Worm (Caenorhabditis elegans): ENCODE data around the gene Y46C8AM.1.

Y46C8AM.1 gene

DNA sequence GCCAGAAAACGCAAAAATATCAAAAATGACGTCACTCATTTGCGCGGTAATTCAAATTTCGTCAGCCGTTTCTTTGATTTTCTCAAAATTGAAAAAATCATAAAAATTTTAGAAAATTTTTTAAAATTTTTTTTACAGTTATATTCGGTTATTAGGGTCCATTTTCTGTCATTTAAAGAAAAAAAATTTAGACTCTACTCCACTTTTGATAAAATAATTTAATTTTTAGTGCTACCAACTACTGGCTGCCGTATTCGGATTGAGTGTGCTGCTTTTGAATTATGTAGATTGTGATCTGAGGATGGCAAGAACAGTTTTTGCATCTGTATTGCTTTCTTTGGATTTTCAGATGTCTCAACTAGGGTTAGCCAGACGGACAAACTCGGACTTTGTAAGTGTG, at the start of gene Y46C8AM.1:
Y46C8AM.1 (plus strand) TSS at position 301 of the 400 bp plus-strand sequence.
- TF ChIP-seq ceh-83 (GFP tag; optimal IDR thresholded peaks at IDR 0.05): no peak
- no peak for TF ChIP-seq ces-1 (GFP tag; optimal IDR thresholded peaks at IDR 0.05)
- TF ChIP-seq nhr-2 (tag; optimal IDR thresholded peaks at IDR 0.05): no peak
- no peak for TF ChIP-seq hlh-1 (tag; optimal IDR thresholded peaks at IDR 0.05)
- TF ChIP-seq ham-2 (GFP tag; optimal IDR thresholded peaks at IDR 0.05): no peak
- TF ChIP-seq lsy-2 (tag; optimal IDR thresholded peaks at IDR 0.05): no peak
- TF ChIP-seq unc-62 (GFP tag; optimal IDR thresholded peaks at IDR 0.05): no peak
- no peak for TF ChIP-seq tbx-8 (GFP tag; optimal IDR thresholded peaks at IDR 0.05)
- TF ChIP-seq snpc-4 (tag; optimal IDR thresholded peaks at IDR 0.05): no peak

DNA sequence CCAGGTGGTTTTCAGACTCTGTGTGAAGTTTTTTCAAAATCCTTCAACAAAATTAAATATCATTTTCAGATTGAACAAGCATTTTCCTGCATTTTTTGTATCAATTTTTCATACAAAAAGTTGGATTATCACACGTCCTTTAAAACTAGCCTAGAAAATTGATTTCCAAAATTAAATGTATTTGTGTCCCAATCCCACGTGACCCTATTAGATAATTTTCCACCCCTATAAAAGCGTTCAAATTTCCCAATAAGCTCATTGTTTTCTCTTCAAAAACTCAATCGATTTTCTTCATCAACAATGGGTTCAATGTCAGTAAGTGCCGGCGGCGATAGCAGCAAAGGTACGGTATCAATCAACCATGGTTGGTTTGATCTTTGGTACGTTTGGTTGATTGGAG, 48.2 kb upstream of the Y46C8AM.1 start, which contains the start of gene F56D6.19:
F56D6.19 (plus strand) TSS at position 301 of the 400 bp plus-strand sequence.
- TF ChIP-seq bed-3 (GFP tag; optimal IDR thresholded peaks at IDR 0.05): no peak
- no peak for TF ChIP-seq nhr-2 (tag; optimal IDR thresholded peaks at IDR 0.05)

DNA sequence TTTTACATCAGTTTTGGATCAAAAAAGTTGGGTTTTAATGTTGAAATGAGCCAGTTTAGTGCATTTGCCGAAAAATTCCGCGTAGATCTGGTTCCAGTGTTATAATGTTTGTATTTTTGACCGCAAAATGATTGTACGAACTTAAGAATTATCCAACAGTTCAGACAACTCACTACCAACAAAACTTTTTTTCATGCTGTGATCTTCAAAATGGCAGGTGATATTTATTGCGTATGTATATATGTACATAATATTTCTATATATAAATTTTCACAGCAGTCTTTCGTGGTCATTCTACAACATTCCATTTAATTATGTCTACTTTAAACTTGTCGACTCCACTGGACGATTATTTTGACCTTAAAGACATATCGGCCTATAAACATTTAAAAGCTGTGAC, 47.4 kb upstream of the Y46C8AM.1 start, which contains the start of gene srz-20:
srz-20 (plus strand) TSS at position 301 of the 400 bp plus-strand sequence.
- no peak for TF ChIP-seq unc-39 (tag; optimal IDR thresholded peaks at IDR 0.05)

DNA sequence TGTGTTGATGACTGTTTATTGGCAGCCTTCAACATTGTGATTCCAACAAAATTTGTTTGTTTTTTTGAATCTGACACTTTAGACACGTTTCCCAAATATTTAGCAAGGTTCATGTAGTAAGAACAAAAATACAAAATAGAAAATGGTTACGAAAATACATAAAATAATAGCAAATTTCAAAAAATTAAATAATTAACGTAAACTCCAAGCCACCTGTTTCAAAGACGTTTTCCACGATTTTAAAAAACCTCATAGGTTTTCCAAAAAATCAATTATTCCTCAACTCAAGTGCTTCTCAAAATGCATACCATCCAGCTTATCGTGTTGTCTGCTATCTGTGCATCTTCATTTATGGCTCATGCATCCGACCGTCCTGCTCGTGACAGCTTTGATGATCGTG, 45.3 kb upstream of the Y46C8AM.1 start, which contains the start of gene F56D6.14:
F56D6.14 (plus strand) TSS at position 301 of the 400 bp plus-strand sequence.
- TF ChIP-seq nhr-2 (tag; optimal IDR thresholded peaks at IDR 0.05) (no peak), hlh-1 (tag; optimal IDR thresholded peaks at IDR 0.05) (no peak), blmp-1 (tag; optimal IDR thresholded peaks at IDR 0.05) (no peak), nhr-28 (tag; optimal IDR thresholded peaks at IDR 0.05) (no peak), elt-3 (tag; optimal IDR thresholded peaks at IDR 0.05) (no peak), drap-1 (GFP tag; optimal IDR thresholded peaks at IDR 0.05) (no peak), lin-13 (tag; optimal IDR thresholded peaks at IDR 0.05) (no peak), ces-1 (GFP tag; optimal IDR thresholded peaks at IDR 0.05) (no peak), flh-1 (GFP tag; optimal IDR thresholded peaks at IDR 0.05) (no peak)

DNA sequence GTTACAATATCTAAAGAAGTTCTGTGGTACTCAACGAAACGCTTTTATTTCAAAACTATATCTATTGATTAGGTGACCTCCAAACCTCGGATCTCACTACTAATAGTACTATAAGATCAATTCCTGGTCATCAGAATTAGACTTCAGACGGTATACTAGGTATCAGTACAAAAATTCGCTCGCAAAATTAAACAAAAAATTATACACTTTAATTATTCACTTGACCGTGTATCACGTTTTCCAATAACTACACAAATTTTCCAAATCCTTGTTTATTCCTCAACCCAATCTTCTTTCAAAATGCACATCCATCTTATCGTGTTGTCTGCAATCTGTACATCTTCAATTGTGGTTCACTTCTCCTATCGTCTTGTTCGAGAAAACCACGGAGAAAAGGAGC, 44.5 kb upstream of the Y46C8AM.1 start, which contains the start of gene F56D6.23:
F56D6.23 (plus strand) TSS at position 301 of the 400 bp plus-strand sequence.
- TF ChIP-seq mep-1 (tag; optimal IDR thresholded peaks at IDR 0.05): no peak
- TF ChIP-seq unc-39 (tag; optimal IDR thresholded peaks at IDR 0.05): no peak
- no peak for TF ChIP-seq flh-1 (GFP tag; optimal IDR thresholded peaks at IDR 0.05)
- no peak for TF ChIP-seq hlh-1 (tag; optimal IDR thresholded peaks at IDR 0.05)
- TF ChIP-seq nhr-12 (tag; optimal IDR thresholded peaks at IDR 0.05): no peak
- TF ChIP-seq nhr-237 (tag; optimal IDR thresholded peaks at IDR 0.05): no peak
- no peak for TF ChIP-seq unc-62 (GFP tag; optimal IDR thresholded peaks at IDR 0.05)

DNA sequence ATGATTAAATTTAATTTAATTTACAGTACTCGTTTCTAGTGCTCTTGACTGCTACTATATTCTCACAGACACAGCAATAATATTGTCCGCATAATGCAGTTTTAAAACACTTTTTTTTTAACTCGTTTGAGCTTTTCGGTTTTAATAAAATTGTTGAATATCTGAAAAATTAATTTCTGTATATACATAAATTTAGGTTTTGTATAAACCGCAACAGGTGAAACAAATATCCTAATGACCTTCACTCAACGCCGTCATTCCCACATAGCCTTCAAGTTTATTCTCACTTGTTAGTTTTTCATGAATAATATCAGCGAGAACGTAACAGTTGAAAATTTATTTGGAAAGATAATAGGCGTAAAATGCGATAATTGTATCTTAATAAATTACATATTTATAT, 43.2 kb upstream of the Y46C8AM.1 start, which contains the start of gene srz-19:
srz-19 (plus strand) TSS at position 301 of the 400 bp plus-strand sequence.
- TF ChIP-seq ztf-11 (tag; optimal IDR thresholded peaks at IDR 0.05): no peak
- TF ChIP-seq mls-2 (tag; optimal IDR thresholded peaks at IDR 0.05): no peak
- TF ChIP-seq mep-1 (tag; optimal IDR thresholded peaks at IDR 0.05): no peak
- no peak for TF ChIP-seq sem-2 (GFP tag; optimal IDR thresholded peaks at IDR 0.05)
- TF ChIP-seq elt-3 (tag; optimal IDR thresholded peaks at IDR 0.05): no peak
- no peak for TF ChIP-seq zip-8 (tag; optimal IDR thresholded peaks at IDR 0.05)
- TF ChIP-seq cnd-1 (tag; optimal IDR thresholded peaks at IDR 0.05): no peak
- TF ChIP-seq ces-1 (GFP tag; optimal IDR thresholded peaks at IDR 0.05): no peak
- TF ChIP-seq bed-3 (GFP tag; optimal IDR thresholded peaks at IDR 0.05): no peak
- TF ChIP-seq sptf-1 (tag; optimal IDR thresholded peaks at IDR 0.05): no peak
- no peak for TF ChIP-seq pha-4 (tag; optimal IDR thresholded peaks at IDR 0.05)

DNA sequence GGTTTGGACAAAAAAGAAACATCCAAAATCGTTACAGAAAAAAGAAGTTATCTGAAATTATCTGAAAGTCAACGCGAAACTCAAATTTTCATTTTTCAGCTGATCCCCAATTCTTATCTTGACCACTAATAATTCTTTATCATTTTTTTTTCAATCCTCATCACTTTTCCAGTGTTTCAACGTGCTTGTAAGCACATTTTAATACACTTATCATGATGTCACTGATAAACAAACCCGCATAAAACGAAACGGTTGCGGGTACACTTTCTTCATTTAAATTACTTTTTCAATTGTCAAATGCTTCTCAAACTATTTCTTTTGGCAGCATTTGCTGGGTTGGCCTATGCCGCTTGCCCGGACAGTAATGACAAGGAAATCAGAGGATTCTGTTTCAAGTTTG, 40.8 kb upstream of the Y46C8AM.1 start, which contains the start of gene clec-67:
clec-67 (plus strand) TSS at position 268 of the 400 bp plus-strand sequence.
- TF ChIP-seq flh-1 (GFP tag; optimal IDR thresholded peaks at IDR 0.05): no peak
- TF ChIP-seq nhr-76 (tag; optimal IDR thresholded peaks at IDR 0.05): no peak
- TF ChIP-seq sem-2 (GFP tag; optimal IDR thresholded peaks at IDR 0.05): no peak
- no peak for TF ChIP-seq nhr-28 (tag; optimal IDR thresholded peaks at IDR 0.05)
- TF ChIP-seq ceh-43 (GFP tag; optimal IDR thresholded peaks at IDR 0.05): no peak
- TF ChIP-seq bed-3 (GFP tag; optimal IDR thresholded peaks at IDR 0.05): no peak
- no peak for TF ChIP-seq ztf-11 (tag; optimal IDR thresholded peaks at IDR 0.05)
- TF ChIP-seq hlh-1 (tag; optimal IDR thresholded peaks at IDR 0.05): no peak
- no peak for TF ChIP-seq mep-1 (tag; optimal IDR thresholded peaks at IDR 0.05)
- TF ChIP-seq lsy-2 (tag; optimal IDR thresholded peaks at IDR 0.05): no peak
